Worm (Caenorhabditis elegans) whole organism, L2 larva: Measurements from ENCODE around the gene B0563.8.

ENCODE experiments used
- ceh-82 ChIP-seq: fragments of 150-350 bp; optimal IDR thresholded peaks from 2 replicates; lab custom pipeline; 2014; ENCODE audit warnings: missing biosample characterization, missing genetic modification characterization
- lin-39 ChIP-seq: fragments of 150-350 bp; optimal IDR thresholded peaks from 2 replicates; lab custom pipeline; 2014; ENCODE audit warnings: missing biosample characterization, missing genetic modification reagents, missing genetic modification characterization
- nhr-12 ChIP-seq: fragments of 150-350 bp; optimal IDR thresholded peaks from 2 replicates; lab custom pipeline; 2014; ENCODE audit warnings: missing biosample characterization, missing genetic modification characterization
- nhr-237 ChIP-seq: fragments of 150-350 bp; optimal IDR thresholded peaks from 2 replicates; lab custom pipeline; 2014; ENCODE audit warnings: missing biosample characterization, missing genetic modification characterization
- sem-4 ChIP-seq: fragments of 150-350 bp; optimal IDR thresholded peaks from 2 replicates; lab custom pipeline; 2014; ENCODE audit warnings: missing biosample characterization, missing genetic modification reagents, missing genetic modification characterization
- unc-39 ChIP-seq: fragments of 150-350 bp; optimal IDR thresholded peaks from 2 replicates; lab custom pipeline; 2014; ENCODE audit warnings: missing biosample characterization, missing genetic modification characterization
- unc-62 ChIP-seq: fragments of 150-350 bp; optimal IDR thresholded peaks from 2 replicates; lab custom pipeline; 2014; ENCODE audit warnings: missing biosample characterization, missing genetic modification reagents, missing genetic modification characterization

ce11 chrX:9195375-9196098 lies 21.2 kb upstream of the B0563.8 start:
- TF ChIP-seq unc-62 (GFP tag; lab: Kevin White, UChicago) (no peak), unc-39 (tag; lab: Kevin White, UChicago) (no peak), sem-4 (tag; lab: Kevin White, UChicago) (no peak), nhr-12 (tag; lab: Kevin White, UChicago) (no peak), nhr-237 (tag; lab: Kevin White, UChicago) (no peak), lin-39 (tag; lab: Kevin White, UChicago) (no peak), ceh-82 (tag; lab: Kevin White, UChicago) (no peak)
